Worm (Caenorhabditis elegans) whole organism, mixed stage, embryonic: Measurements from ENCODE around the gene H14N18.2.

Source experiments
- M03D4.4 ChIP-seq: sonication (generic microtip); optimal IDR thresholded peaks from 2 replicates; lab custom pipeline; 2017; ENCODE audit warnings: mild to moderate bottlenecking, missing genetic modification characterization, missing compliant biosample characterization
- blmp-1 ChIP-seq: fragments of 150-350 bp; optimal IDR thresholded peaks from 2 replicates; lab custom pipeline; 2014; ENCODE audit warnings: missing biosample characterization, missing genetic modification characterization
- ceh-39 ChIP-seq: fragments of 150-350 bp; optimal IDR thresholded peaks from 2 replicates; lab custom pipeline; 2014; ENCODE audit warnings: missing biosample characterization, missing genetic modification characterization
- ceh-43 ChIP-seq: fragments of 200-800 bp; sonication (Bioruptor generic); optimal IDR thresholded peaks from 2 replicates; lab custom pipeline; 2018; ENCODE audit warnings: mild to moderate bottlenecking, missing genetic modification characterization, moderate library complexity, missing compliant biosample characterization
- ces-1 ChIP-seq: fragments of 150-350 bp; optimal IDR thresholded peaks from 2 replicates; lab custom pipeline; 2014; ENCODE audit warnings: missing biosample characterization, missing genetic modification reagents, missing genetic modification characterization
- cnd-1 ChIP-seq: fragments of 200-800 bp; sonication (Bioruptor generic); optimal IDR thresholded peaks from 2 replicates; lab custom pipeline; 2018; ENCODE audit warnings: mild to moderate bottlenecking, missing genetic modification characterization, missing compliant biosample characterization
- drap-1 ChIP-seq: fragments of 200-800 bp; sonication (Bioruptor generic); optimal IDR thresholded peaks from 3 replicates; lab custom pipeline; 2018; ENCODE audit warnings: mild to moderate bottlenecking, missing genetic modification characterization, missing compliant biosample characterization
- elt-1 ChIP-seq: sonication (generic microtip); optimal IDR thresholded peaks from 2 replicates; lab custom pipeline; 2017; ENCODE audit warnings: missing genetic modification characterization, mild to moderate bottlenecking, missing compliant biosample characterization, antibody characterized with exemption, moderate library complexity, borderline replicate concordance; ENCODE audit not compliant: insufficient read depth
- flh-1 ChIP-seq: fragments of 200-800 bp; sonication (Bioruptor generic); optimal IDR thresholded peaks from 2 replicates; lab custom pipeline; 2018; ENCODE audit warnings: mild to moderate bottlenecking, missing genetic modification characterization, moderate library complexity, missing compliant biosample characterization
- ham-2 ChIP-seq: fragments of 200-800 bp; sonication (Bioruptor generic); optimal IDR thresholded peaks from 2 replicates; lab custom pipeline; 2018; ENCODE audit warnings: mild to moderate bottlenecking, missing genetic modification characterization, missing compliant biosample characterization
- lin-13 ChIP-seq: fragments of 150-350 bp; optimal IDR thresholded peaks from 2 replicates; lab custom pipeline; 2014; ENCODE audit warnings: missing biosample characterization, missing genetic modification characterization
- mab-5 ChIP-seq: fragments of 150-350 bp; optimal IDR thresholded peaks from 2 replicates; lab custom pipeline; 2014; ENCODE audit warnings: missing biosample characterization, missing genetic modification characterization
- mep-1 ChIP-seq: fragments of 150-350 bp; optimal IDR thresholded peaks from 2 replicates; lab custom pipeline; 2017; ENCODE audit warnings: missing biosample characterization, missing genetic modification reagents, missing genetic modification characterization, inconsistent platforms
- nhr-12 ChIP-seq: fragments of 150-350 bp; optimal IDR thresholded peaks from 2 replicates; lab custom pipeline; 2014; ENCODE audit warnings: missing biosample characterization, missing genetic modification characterization
- nhr-2 ChIP-seq: fragments of 150-350 bp; optimal IDR thresholded peaks from 2 replicates; lab custom pipeline; 2014; ENCODE audit warnings: missing biosample characterization, missing genetic modification characterization
- nhr-237 ChIP-seq: fragments of 150-350 bp; optimal IDR thresholded peaks from 2 replicates; lab custom pipeline; 2014; ENCODE audit warnings: missing biosample characterization, missing genetic modification characterization
- nhr-76 ChIP-seq: sonication (generic microtip); optimal IDR thresholded peaks from 2 replicates; lab custom pipeline; 2017; ENCODE audit warnings: missing biosample characterization, missing genetic modification characterization
- sem-2 ChIP-seq: fragments of 200-800 bp; sonication (Bioruptor generic); optimal IDR thresholded peaks from 2 replicates; lab custom pipeline; 2018; ENCODE audit warnings: mild to moderate bottlenecking, missing genetic modification characterization, missing compliant biosample characterization
- snpc-4 ChIP-seq: fragments of 150-350 bp; optimal IDR thresholded peaks from 2 replicates; lab custom pipeline; 2014; ENCODE audit warnings: missing biosample characterization, missing genetic modification characterization
- sptf-1 ChIP-seq: sonication (generic microtip); optimal IDR thresholded peaks from 2 replicates; lab custom pipeline; 2017; ENCODE audit warnings: mild to moderate bottlenecking, missing genetic modification characterization, moderate library complexity, missing compliant biosample characterization
- tbx-8 ChIP-seq: fragments of 200-800 bp; sonication (Bioruptor generic); optimal IDR thresholded peaks from 2 replicates; lab custom pipeline; 2018; ENCODE audit warnings: mild to moderate bottlenecking, missing genetic modification characterization, moderate library complexity, missing compliant biosample characterization
- unc-120 ChIP-seq: sonication (generic microtip); optimal IDR thresholded peaks from 2 replicates; lab custom pipeline; 2017; ENCODE audit warnings: missing genetic modification characterization, missing compliant biosample characterization; ENCODE audit not compliant: poor library complexity, severe bottlenecking
- unc-39 ChIP-seq: fragments of 150-350 bp; optimal IDR thresholded peaks from 2 replicates; lab custom pipeline; 2014; ENCODE audit warnings: missing biosample characterization, missing genetic modification characterization
- unc-62 ChIP-seq: fragments of 150-350 bp; optimal IDR thresholded peaks from 2 replicates; lab custom pipeline; 2014; ENCODE audit warnings: missing biosample characterization, missing genetic modification reagents, missing genetic modification characterization
- zip-8 ChIP-seq: fragments of 150-350 bp; optimal IDR thresholded peaks from 2 replicates; lab custom pipeline; 2014; ENCODE audit warnings: missing biosample characterization, missing genetic modification characterization
- ztf-11 ChIP-seq: fragments of 150-350 bp; optimal IDR thresholded peaks from 2 replicates; lab custom pipeline; 2014; ENCODE audit warnings: missing biosample characterization, missing genetic modification characterization

H14N18.2 gene

ce11 chrV:8946142-8946541, 13.7 kb downstream of the H14N18.2 start:
- no peak for TF ChIP-seq mep-1 (tag; lab: Kevin White, UChicago)
- peak; percentile 6 for TF ChIP-seq zip-8 (tag; lab: Kevin White, UChicago)
- no peak for TF ChIP-seq mab-5

- TF ChIP-seq ceh-39, result no peak
These were observed 15.1 kb downstream of the H14N18.2 start, which contains the start of gene gck-1 for ce11 chrV:8947499-8947898. Gene gck-1, plus strand, starts transcription at chrV:8947799.

ce11 chrV:8948365-8948764, 15.9 kb downstream of the H14N18.2 start:
- TF ChIP-seq tbx-8, result no peak
- TF ChIP-seq ces-1 (GFP tag; lab: Kevin White, UChicago), result no peak
- TF ChIP-seq nhr-2 (tag; lab: Kevin White, UChicago), result no peak
- no peak for TF ChIP-seq blmp-1 (tag; lab: Kevin White, UChicago)
- TF ChIP-seq drap-1 (GFP tag; lab: Kevin White, UChicago), result no peak
- TF ChIP-seq nhr-76, result no peak
- no peak for TF ChIP-seq lin-13 (tag; lab: Kevin White, UChicago)
- no peak for TF ChIP-seq nhr-237 (tag; lab: Kevin White, UChicago)
- TF ChIP-seq ham-2 (GFP tag; lab: Kevin White, UChicago), result no peak
- TF ChIP-seq flh-1 (GFP tag; lab: Kevin White, UChicago), result no peak
- no peak for TF ChIP-seq cnd-1
- no peak for TF ChIP-seq elt-1 (tag; lab: Kevin White, UChicago)

ce11 chrV:8948996-8949395, 16.6 kb downstream of the H14N18.2 start:
- TF ChIP-seq M03D4.4 (tag; lab: Kevin White, UChicago), result no peak
- TF ChIP-seq nhr-12 (tag; lab: Kevin White, UChicago), result no peak
- no peak for TF ChIP-seq snpc-4 (tag; lab: Kevin White, UChicago)
- TF ChIP-seq unc-62 (GFP tag; lab: Kevin White, UChicago), result no peak
- TF ChIP-seq ztf-11 (tag; lab: Kevin White, UChicago), result no peak

ce11 chrV:8949873-8950272, 17.5 kb downstream of the H14N18.2 start:
- TF ChIP-seq ceh-43 (GFP tag; lab: Kevin White, UChicago) (no peak), nhr-237 (tag; lab: Kevin White, UChicago) (no peak), snpc-4 (tag; lab: Kevin White, UChicago) (no peak), blmp-1 (tag; lab: Kevin White, UChicago) (no peak), cnd-1 (no peak), lin-13 (tag; lab: Kevin White, UChicago) (no peak), drap-1 (GFP tag; lab: Kevin White, UChicago) (no peak), sptf-1 (no peak), unc-62 (GFP tag; lab: Kevin White, UChicago) (no peak), ces-1 (GFP tag; lab: Kevin White, UChicago) (no peak), nhr-2 (tag; lab: Kevin White, UChicago) (no peak), unc-120 (tag; lab: Kevin White, UChicago) (no peak), tbx-8 (no peak), unc-39 (no peak), mab-5 (no peak)

- no peak for TF ChIP-seq lin-13 (tag; lab: Kevin White, UChicago)
- no peak for TF ChIP-seq sptf-1
- peak; percentile 17 for TF ChIP-seq ham-2 (GFP tag; lab: Kevin White, UChicago)
- TF ChIP-seq ces-1 (GFP tag; lab: Kevin White, UChicago), result peak; percentile 34
- TF ChIP-seq nhr-237 (tag; lab: Kevin White, UChicago), result no peak
- TF ChIP-seq unc-39, result no peak
- no peak for TF ChIP-seq sem-2 (GFP tag; lab: Kevin White, UChicago)
- TF ChIP-seq, all 35 proteins: peak for 2
These were observed 24.1 kb downstream of the H14N18.2 start, which contains the start of gene ttc-17 for ce11 chrV:8956387-8957095. Gene ttc-17, plus strand, starts transcription at chrV:8957045.
